Worm (Caenorhabditis elegans) whole organism, L2 larva: ENCODE data around the gene srb-5.

Source experiments
- C34F6.9 ChIP-seq: fragments of 150-350 bp; optimal IDR thresholded peaks from 2 replicates; lab custom pipeline; 2014; ENCODE audit warnings: missing biosample characterization, missing genetic modification characterization
- F13H6.1 ChIP-seq: sonication (generic microtip); optimal IDR thresholded peaks from 2 replicates; lab custom pipeline; 2016; ENCODE audit warnings: missing genetic modification characterization, missing compliant biosample characterization
- R02D3.7 ChIP-seq: fragments of 150-350 bp; optimal IDR thresholded peaks from 2 replicates; lab custom pipeline; 2014; ENCODE audit warnings: missing biosample characterization, missing genetic modification characterization
- alr-1 ChIP-seq: fragments of 150-350 bp; optimal IDR thresholded peaks from 2 replicates; lab custom pipeline; 2014; ENCODE audit warnings: missing biosample characterization, missing genetic modification characterization
- aly-2 ChIP-seq: fragments of 150-350 bp; optimal IDR thresholded peaks from 2 replicates; lab custom pipeline; 2014; ENCODE audit warnings: missing biosample characterization, missing genetic modification characterization
- blmp-1 ChIP-seq: sonication (generic microtip); optimal IDR thresholded peaks from 2 replicates; lab custom pipeline; 2017; ENCODE audit warnings: missing genetic modification characterization, mild to moderate bottlenecking, missing compliant biosample characterization, antibody characterized with exemption, moderate library complexity; ENCODE audit not compliant: insufficient read depth
- ceh-16 ChIP-seq: fragments of 150-350 bp; optimal IDR thresholded peaks from 2 replicates; lab custom pipeline; 2014; ENCODE audit warnings: missing biosample characterization, missing genetic modification characterization
- dmd-4 ChIP-seq: sonication (generic microtip); optimal IDR thresholded peaks from 2 replicates; lab custom pipeline; 2017; ENCODE audit warnings: missing biosample characterization, missing genetic modification characterization
- elt-1 ChIP-seq: fragments of 150-350 bp; optimal IDR thresholded peaks from 2 replicates; lab custom pipeline; 2014; ENCODE audit warnings: missing biosample characterization, missing genetic modification characterization
- fos-1 ChIP-seq: fragments of 150-350 bp; optimal IDR thresholded peaks from 2 replicates; lab custom pipeline; 2014; ENCODE audit warnings: missing biosample characterization, missing genetic modification characterization
- gmeb-1 ChIP-seq: fragments of 150-350 bp; optimal IDR thresholded peaks from 2 replicates; lab custom pipeline; 2014; ENCODE audit warnings: missing biosample characterization, missing genetic modification characterization
- lin-11 ChIP-seq: fragments of 150-350 bp; sonication (generic microtip); optimal IDR thresholded peaks from 2 replicates; lab custom pipeline; 2014; ENCODE audit warnings: missing biosample characterization, missing genetic modification characterization, inconsistent platforms, mixed read lengths
- lin-39 ChIP-seq: fragments of 150-350 bp; optimal IDR thresholded peaks from 2 replicates; lab custom pipeline; 2014; ENCODE audit warnings: missing biosample characterization, missing genetic modification reagents, missing genetic modification characterization
- lsy-2 ChIP-seq, 2 experiments: fragments of 150-350 bp in 1 of 2; sonication (generic microtip) in 1 of 2; optimal IDR thresholded peaks; 2 replicates each; lab custom pipeline; 2014 to 2017; ENCODE audit warnings: missing biosample characterization in 2 of 2, missing genetic modification characterization in 2 of 2
- mab-5 ChIP-seq: fragments of 150-350 bp; optimal IDR thresholded peaks from 2 replicates; lab custom pipeline; 2014; ENCODE audit warnings: missing biosample characterization, missing genetic modification characterization
- mdl-1 ChIP-seq, 2 experiments: fragments of 150-350 bp in 1 of 2; sonication (generic microtip) in 1 of 2; optimal IDR thresholded peaks; 2 replicates each; lab custom pipeline; 2017; ENCODE audit warnings: missing biosample characterization in 2 of 2, missing genetic modification characterization in 2 of 2
- nhr-11 ChIP-seq: fragments of 150-350 bp; optimal IDR thresholded peaks from 2 replicates; lab custom pipeline; 2014; ENCODE audit warnings: missing biosample characterization, missing genetic modification characterization
- nhr-12 ChIP-seq: fragments of 150-350 bp; optimal IDR thresholded peaks from 2 replicates; lab custom pipeline; 2014; ENCODE audit warnings: missing biosample characterization, missing genetic modification characterization
- nhr-129 ChIP-seq: fragments of 150-350 bp; optimal IDR thresholded peaks from 2 replicates; lab custom pipeline; 2014; ENCODE audit warnings: missing biosample characterization, missing genetic modification characterization
- nhr-237 ChIP-seq: fragments of 150-350 bp; optimal IDR thresholded peaks from 2 replicates; lab custom pipeline; 2014; ENCODE audit warnings: missing biosample characterization, missing genetic modification characterization
- nhr-25 ChIP-seq: fragments of 150-350 bp; sonication (generic microtip); optimal IDR thresholded peaks from 3 replicates; lab custom pipeline; 2014; ENCODE audit warnings: missing biosample characterization, missing genetic modification characterization
- nhr-6 ChIP-seq: fragments of 150-350 bp; optimal IDR thresholded peaks from 2 replicates; lab custom pipeline; 2014; ENCODE audit warnings: missing biosample characterization, missing genetic modification characterization
- nhr-77 ChIP-seq: fragments of 150-350 bp; optimal IDR thresholded peaks from 2 replicates; lab custom pipeline; 2014; ENCODE audit warnings: missing biosample characterization, missing genetic modification characterization
- peb-1 ChIP-seq: fragments of 150-350 bp; optimal IDR thresholded peaks from 2 replicates; lab custom pipeline; 2014; ENCODE audit warnings: missing biosample characterization, missing genetic modification characterization
- skn-1 ChIP-seq: sonication (generic microtip); optimal IDR thresholded peaks from 2 replicates; lab custom pipeline; 2017; ENCODE audit warnings: missing biosample characterization, missing genetic modification characterization
- sma-3 ChIP-seq: sonication (generic microtip); optimal IDR thresholded peaks from 2 replicates; lab custom pipeline; 2016; ENCODE audit warnings: missing genetic modification reagents, missing genetic modification characterization, missing compliant biosample characterization
- sma-9 ChIP-seq, 2 experiments: fragments of 150-350 bp in 1 of 2; sonication (generic microtip) in 1 of 2; optimal IDR thresholded peaks; 2 replicates each; lab custom pipeline; 2014 to 2016; ENCODE audit warnings: missing genetic modification characterization in 2 of 2, mild to moderate bottlenecking in 1 of 2, missing biosample characterization in 1 of 2, missing compliant biosample characterization in 1 of 2, missing genetic modification reagents in 1 of 2, moderate library complexity in 1 of 2
- snpc-4 ChIP-seq: fragments of 150-350 bp; optimal IDR thresholded peaks from 2 replicates; lab custom pipeline; 2014; ENCODE audit warnings: missing biosample characterization, missing genetic modification characterization
- unc-39 ChIP-seq: fragments of 150-350 bp; optimal IDR thresholded peaks from 2 replicates; lab custom pipeline; 2014; ENCODE audit warnings: missing biosample characterization, missing genetic modification characterization
- unc-62 ChIP-seq: fragments of 150-350 bp; optimal IDR thresholded peaks from 2 replicates; lab custom pipeline; 2014; ENCODE audit warnings: missing biosample characterization, missing genetic modification reagents, missing genetic modification characterization
- zag-1 ChIP-seq: fragments of 150-350 bp; optimal IDR thresholded peaks from 2 replicates; lab custom pipeline; 2014; ENCODE audit warnings: missing biosample characterization, missing genetic modification characterization
- ztf-1 ChIP-seq: fragments of 200-800 bp; sonication (Bioruptor generic); conservative IDR thresholded peaks from 2 replicates; pipeline ENCODE4 v1.3.6; 2022; ENCODE audit warnings: missing genetic modification characterization, missing compliant biosample characterization
- ztf-11 ChIP-seq: sonication (generic microtip); optimal IDR thresholded peaks from 2 replicates; lab custom pipeline; 2017; ENCODE audit warnings: missing biosample characterization, missing genetic modification characterization
- ztf-4 ChIP-seq: fragments of 150-350 bp; optimal IDR thresholded peaks from 2 replicates; lab custom pipeline; 2014; ENCODE audit warnings: missing biosample characterization, missing genetic modification characterization

srb-5 gene

DNA sequence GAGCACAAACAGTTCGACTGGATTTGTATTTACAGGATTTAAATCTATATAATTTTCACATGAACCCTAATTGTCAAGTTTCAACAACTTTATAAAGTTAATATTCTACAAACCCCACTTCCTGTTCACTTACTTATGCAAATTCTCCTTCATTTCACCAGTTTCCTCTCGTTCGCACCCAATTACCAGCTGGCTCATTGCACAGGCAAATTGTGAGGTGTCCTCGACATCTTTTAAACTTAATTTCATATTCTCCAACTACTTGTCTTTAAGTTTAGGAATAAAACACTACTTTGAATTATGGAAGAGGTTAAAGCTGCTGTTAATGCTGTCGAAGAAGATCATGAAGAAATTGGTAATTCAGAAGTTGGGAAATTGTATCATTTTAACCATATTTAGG, 9.3 kb upstream of the srb-5 start, which contains the start of gene C27D6.1:
Gene C27D6.1, plus strand, starts transcription at position 301 of the 400 bp plus-strand sequence.
- TF ChIP-seq snpc-4 (tag; lab: Kevin White, UChicago) (no peak), aly-2 (tag; lab: Kevin White, UChicago) (no peak), gmeb-1 (no peak), ztf-11 (tag; lab: Kevin White, UChicago) (no peak), unc-39 (tag; lab: Kevin White, UChicago) (no peak), alr-1 (tag; lab: Kevin White, UChicago) (no peak), nhr-237 (tag; lab: Kevin White, UChicago) (no peak), sma-3 (GFP tag; lab: Kevin White, UChicago) (no peak), C34F6.9 (tag; lab: Kevin White, UChicago) (no peak), elt-1 (tag; lab: Kevin White, UChicago) (no peak)

DNA sequence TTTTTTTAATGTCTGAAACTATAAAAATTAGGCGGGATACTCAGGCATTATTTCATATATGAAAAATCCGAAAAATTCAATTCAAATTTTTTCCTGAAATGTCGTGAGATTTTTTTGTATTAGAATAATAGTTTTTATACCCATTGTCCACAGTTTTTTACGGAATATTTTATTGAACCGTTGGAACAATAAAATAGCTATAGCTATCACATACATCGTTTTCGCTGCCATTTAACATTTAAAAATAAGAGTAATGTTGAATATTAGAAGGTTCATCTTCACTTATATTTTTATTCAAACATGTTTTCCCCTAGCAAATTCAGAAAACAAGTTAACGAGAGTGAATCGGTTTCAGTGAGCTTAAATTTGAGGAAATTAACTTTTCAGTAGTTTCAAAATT, 8.4 kb upstream of the srb-5 start, which contains the start of gene C27D6.15:
Gene C27D6.15, plus strand, starts transcription at position 301 of the 400 bp plus-strand sequence.
- TF ChIP-seq alr-1 (tag; lab: Kevin White, UChicago): no peak
- TF ChIP-seq ceh-16: no peak
- TF ChIP-seq peb-1: no peak
- no peak for TF ChIP-seq nhr-11 (tag; lab: Kevin White, UChicago)
- TF ChIP-seq skn-1 (tag; lab: Kevin White, UChicago): no peak
- TF ChIP-seq nhr-129 (tag; lab: Kevin White, UChicago): no peak
- TF ChIP-seq lsy-2 (tag; optimal IDR thresholded peaks at IDR 0.05; lab: Kevin White, UChicago): no peak
- TF ChIP-seq ztf-4 (tag; lab: Kevin White, UChicago): no peak
- TF ChIP-seq mab-5 (tag; lab: Kevin White, UChicago): no peak
- no peak for TF ChIP-seq C34F6.9 (tag; lab: Kevin White, UChicago)
- TF ChIP-seq nhr-77 (tag; lab: Kevin White, UChicago): no peak

DNA sequence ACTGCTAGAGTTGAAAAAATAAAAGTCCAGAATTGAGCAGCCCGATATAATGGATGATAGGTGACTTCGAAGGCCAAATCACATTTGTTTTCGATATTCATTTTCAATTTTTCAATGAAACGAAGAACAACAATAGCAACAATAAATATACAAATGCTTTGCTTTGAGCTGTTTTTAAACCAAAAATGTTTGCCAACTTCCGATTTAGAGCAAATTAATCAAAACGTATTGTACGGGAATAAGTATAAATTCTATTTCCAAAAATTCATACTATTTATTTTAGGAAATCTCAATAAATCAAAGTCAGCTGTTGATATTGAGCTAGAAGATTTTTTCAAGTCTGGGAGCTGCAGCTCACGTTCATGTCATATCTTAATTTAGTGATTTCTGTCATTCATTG, 7.7 kb upstream of the srb-5 start, which contains the start of gene srb-1:
Gene srb-1, minus strand, starts transcription at position 101 of the 400 bp plus-strand sequence.
- no peak for TF ChIP-seq mdl-1 (tag; optimal IDR thresholded peaks at IDR 0.05; lab: Kevin White, UChicago)
- TF ChIP-seq elt-1 (tag; lab: Kevin White, UChicago): no peak
- no peak for TF ChIP-seq ztf-11 (tag; lab: Kevin White, UChicago)
- TF ChIP-seq sma-3 (GFP tag; lab: Kevin White, UChicago): no peak
- no peak for TF ChIP-seq nhr-6 (tag; lab: Kevin White, UChicago)
- TF ChIP-seq blmp-1 (tag; lab: Kevin White, UChicago): no peak
- no peak for TF ChIP-seq skn-1 (tag; lab: Kevin White, UChicago)
- TF ChIP-seq unc-62 (GFP tag; lab: Kevin White, UChicago): no peak
- no peak for TF ChIP-seq sma-9 (GFP tag; optimal IDR thresholded peaks at IDR 0.05; lab: Kevin White, UChicago)
- TF ChIP-seq sma-9 (tag; optimal IDR thresholded peaks at IDR 0.05; lab: Kevin White, UChicago): no peak
- TF ChIP-seq dmd-4 (tag; lab: Kevin White, UChicago): no peak
- no peak for TF ChIP-seq lin-39 (tag; lab: Kevin White, UChicago)
- no peak for TF ChIP-seq lsy-2 (tag; optimal IDR thresholded peaks at IDR 0.05; lab: Kevin White, UChicago)
- TF ChIP-seq mab-5 (tag; lab: Kevin White, UChicago): no peak
- TF ChIP-seq ztf-1 (GFP tag; lab: Robert Waterston, UW): no peak
- no peak for TF ChIP-seq lin-11
- no peak for TF ChIP-seq fos-1 (tag; lab: Kevin White, UChicago)
- TF ChIP-seq nhr-12 (tag; lab: Kevin White, UChicago): no peak
- no peak for TF ChIP-seq unc-39 (tag; lab: Kevin White, UChicago)
- no peak for TF ChIP-seq F13H6.1 (tag; lab: Kevin White, UChicago)

DNA sequence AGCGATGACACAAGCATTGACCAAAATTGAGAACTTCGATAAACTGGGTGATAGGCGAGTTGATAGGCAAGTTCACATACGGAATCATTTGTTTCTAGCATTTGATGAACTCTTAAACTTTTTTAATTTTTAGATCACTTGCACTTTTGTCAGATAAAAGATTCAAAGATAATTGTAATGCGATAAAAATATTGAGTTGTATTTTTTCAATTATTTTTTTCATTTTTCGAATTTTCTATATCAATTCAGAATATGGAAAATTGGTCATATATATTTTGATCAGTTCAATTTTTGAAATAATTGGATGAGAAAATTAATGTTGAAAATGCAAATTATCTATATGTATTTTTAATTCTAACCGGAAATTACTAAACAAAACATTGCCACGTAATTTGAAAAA, 3.6 kb upstream of the srb-5 start, which contains the start of gene srb-3:
Gene srb-3, minus strand, starts transcription at position 101 of the 400 bp plus-strand sequence.
- no peak for TF ChIP-seq nhr-25 (tag; lab: Kevin White, UChicago)
- no peak for TF ChIP-seq zag-1 (tag; lab: Kevin White, UChicago)
- TF ChIP-seq R02D3.7 (tag; lab: Kevin White, UChicago): no peak
- no peak for TF ChIP-seq lsy-2 (tag; optimal IDR thresholded peaks at IDR 0.05; lab: Kevin White, UChicago)
- TF ChIP-seq C34F6.9 (tag; lab: Kevin White, UChicago): no peak
- TF ChIP-seq gmeb-1: no peak
- TF ChIP-seq dmd-4 (tag; lab: Kevin White, UChicago): no peak
- no peak for TF ChIP-seq skn-1 (tag; lab: Kevin White, UChicago)
